Worm (Caenorhabditis elegans): ENCODE data around the gene pis-1.
A peak's percentile ranks its signal among the peaks of the same experiment; 100 is the strongest.

Gene pis-1

ce11 chrIV:9746762-9747161, 49.6 kb downstream of the pis-1 start, which contains the start of gene C28D4.5:
TSS of gene C28D4.5 (minus strand) at chrIV:9746862.
- TF ChIP-seq unc-39 (tag; optimal IDR thresholded peaks at IDR 0.05) (no peak), sdz-12 (GFP tag; optimal IDR thresholded peaks at IDR 0.05) (no peak), nhr-11 (tag; optimal IDR thresholded peaks at IDR 0.05) (no peak), ZK546.5 (tag; optimal IDR thresholded peaks at IDR 0.05) (no peak), nhr-6 (tag; optimal IDR thresholded peaks at IDR 0.05) (no peak), ceh-82 (tag; optimal IDR thresholded peaks at IDR 0.05) (no peak), zfp-3 (GFP tag; conservative IDR thresholded peaks at IDR 0.05) (no peak), rbr-2 (tag; optimal IDR thresholded peaks at IDR 0.05) (no peak), aha-1 (tag) (no peak), ces-1 (GFP tag; optimal IDR thresholded peaks at IDR 0.05) (no peak), ama-1 (optimal IDR thresholded peaks at IDR 0.05) (no peak), tra-1 (GFP tag; IDR thresholded peaks at IDR 0.05) (no peak), spr-1 (tag; optimal IDR thresholded peaks at IDR 0.05) (no peak), F10B5.3 (tag; optimal IDR thresholded peaks at IDR 0.05) (no peak), mdl-1 (tag; optimal IDR thresholded peaks at IDR 0.05) (no peak), nhr-10 (tag; optimal IDR thresholded peaks at IDR 0.05) (no peak), mxl-3 (GFP tag; optimal IDR thresholded peaks at IDR 0.05) (no peak), ceh-62 (tag; optimal IDR thresholded peaks at IDR 0.05) (no peak), nhr-48 (tag; optimal IDR thresholded peaks at IDR 0.05) (no peak)

ce11 chrIV:9744905-9745304, 51.5 kb downstream of the pis-1 start, which contains the start of gene C28D4.4:
TSS of gene C28D4.4 (minus strand) at chrIV:9745005.
- TF ChIP-seq daf-12 (tag; optimal IDR thresholded peaks at IDR 0.05) (no peak), vab-7 (GFP tag; IDR thresholded peaks at IDR 0.05) (no peak), ZK337.2 (GFP tag; IDR thresholded peaks at IDR 0.05) (no peak), lim-7 (GFP tag; IDR thresholded peaks at IDR 0.05) (no peak), daf-16 (GFP tag; optimal IDR thresholded peaks at IDR 0.05) (no peak), daf-16 (tag; optimal IDR thresholded peaks at IDR 0.05) (no peak), tag-97 (GFP tag; IDR thresholded peaks at IDR 0.05) (no peak), ztf-11 (tag; optimal IDR thresholded peaks at IDR 0.05) (no peak), pqm-1 (tag; optimal IDR thresholded peaks at IDR 0.05) (no peak), Y75B8A.6 (GFP tag; IDR thresholded peaks at IDR 0.05) (no peak), hlh-11 (tag; optimal IDR thresholded peaks at IDR 0.05) (no peak), F37D6.2 (tag; optimal IDR thresholded peaks at IDR 0.05) (no peak), spr-1 (tag; optimal IDR thresholded peaks at IDR 0.05) (no peak), mdl-1 (tag; optimal IDR thresholded peaks at IDR 0.05) (no peak)

ce11 chrIV:9742883-9743282, 53.5 kb downstream of the pis-1 start, which contains the start of gene C28D4.7:
TSS of gene C28D4.7 (minus strand) at chrIV:9743147.
- TF ChIP-seq aha-1 (tag) (peak; percentile 96), madf-5 (GFP tag; IDR thresholded peaks at IDR 0.05) (no peak)
